Worm (Caenorhabditis elegans): Measurements from ENCODE around the gene ceh-10.

- TF ChIP-seq nhr-12 (tag; optimal IDR thresholded peaks at IDR 0.05): no peak
- TF ChIP-seq nhr-237 (tag; optimal IDR thresholded peaks at IDR 0.05): no peak
- no peak for TF ChIP-seq nhr-76 (tag; optimal IDR thresholded peaks at IDR 0.05)
- TF ChIP-seq mep-1 (tag; optimal IDR thresholded peaks at IDR 0.05): no peak
- no peak for TF ChIP-seq unc-39 (tag; optimal IDR thresholded peaks at IDR 0.05)
- TF ChIP-seq ceh-83 (GFP tag; optimal IDR thresholded peaks at IDR 0.05): no peak
These were observed 40.2 kb upstream of the ceh-10 start for ce11 chrIII:5758519-5759099.

All from whole organism, mixed stage, embryonic.